Worm (Caenorhabditis elegans) whole organism, L2 larva: ENCODE results near the gene F29A7.6.

ENCODE experiments used
- C34F6.9 ChIP-seq: fragments of 150-350 bp; optimal IDR thresholded peaks from 2 replicates; lab custom pipeline; 2014; ENCODE audit warnings: missing biosample characterization, missing genetic modification characterization
- ama-1 ChIP-seq: fragments of 150-350 bp; optimal IDR thresholded peaks from 2 replicates; lab custom pipeline; 2018; ENCODE audit warnings: inconsistent platforms
- lin-13 ChIP-seq: fragments of 150-350 bp; optimal IDR thresholded peaks from 2 replicates; lab custom pipeline; 2014; ENCODE audit warnings: missing biosample characterization, missing genetic modification reagents, missing genetic modification characterization
- nhr-23 ChIP-seq: fragments of 150-350 bp; optimal IDR thresholded peaks from 2 replicates; lab custom pipeline; 2014; ENCODE audit warnings: missing biosample characterization, missing genetic modification reagents, missing genetic modification characterization
- nhr-25 ChIP-seq: fragments of 150-350 bp; sonication (generic microtip); optimal IDR thresholded peaks from 3 replicates; lab custom pipeline; 2014; ENCODE audit warnings: missing biosample characterization, missing genetic modification characterization
- snpc-4 ChIP-seq: fragments of 150-350 bp; optimal IDR thresholded peaks from 2 replicates; lab custom pipeline; 2014; ENCODE audit warnings: missing biosample characterization, missing genetic modification characterization
- unc-39 ChIP-seq: fragments of 150-350 bp; optimal IDR thresholded peaks from 2 replicates; lab custom pipeline; 2014; ENCODE audit warnings: missing biosample characterization, missing genetic modification characterization

- no peak for TF ChIP-seq snpc-4 (tag; lab: Kevin White, UChicago)
- no peak for TF ChIP-seq nhr-25
- no peak for TF ChIP-seq C34F6.9 (tag; lab: Kevin White, UChicago)
- no peak for TF ChIP-seq lin-13 (GFP tag; lab: Kevin White, UChicago)
- TF ChIP-seq ama-1 (lab: Kevin White, UChicago): no peak
- TF ChIP-seq nhr-23: no peak
- TF ChIP-seq unc-39 (tag; lab: Kevin White, UChicago): no peak
Observed at ce11 chrII:2742251-2742650, 10.2 kb downstream of the F29A7.6 start, which contains the start of gene T05A8.7.
